Worm (Caenorhabditis elegans) whole organism, L1 larva: ENCODE results near the gene M05D6.3.

ENCODE experiments used
- aha-1 ChIP-seq: fragments of 150-350 bp; optimal IDR thresholded peaks from 2 replicates; lab custom pipeline; 2014; ENCODE audit warnings: missing biosample characterization, missing genetic modification characterization
- alr-1 ChIP-seq: fragments of 200-800 bp; sonication (Bioruptor generic); optimal IDR thresholded peaks from 2 replicates; lab custom pipeline; 2018; ENCODE audit warnings: borderline replicate concordance, mild to moderate bottlenecking, missing genetic modification characterization, missing compliant biosample characterization
- aly-2 ChIP-seq: fragments of 150-350 bp; optimal IDR thresholded peaks from 2 replicates; lab custom pipeline; 2014; ENCODE audit warnings: missing biosample characterization, missing genetic modification characterization
- blmp-1 ChIP-seq: fragments of 150-350 bp; optimal IDR thresholded peaks from 2 replicates; lab custom pipeline; 2014; ENCODE audit warnings: missing biosample characterization, missing genetic modification characterization
- dpl-1 ChIP-seq, 3 experiments: fragments of 150-350 bp in 2 of 3; sonication (generic microtip) in 1 of 3; optimal IDR thresholded peaks; 2 replicates each; lab custom pipeline; 2014 to 2017; ENCODE audit warnings: missing biosample characterization in 3 of 3, missing genetic modification characterization in 3 of 3, missing genetic modification reagents in 3 of 3
- elt-2 ChIP-seq: sonication (generic microtip); optimal IDR thresholded peaks from 2 replicates; lab custom pipeline; 2016; ENCODE audit warnings: missing genetic modification characterization, mild to moderate bottlenecking, inconsistent platforms, missing compliant biosample characterization, missing genetic modification reagents
- mdl-1 ChIP-seq, 2 experiments: fragments of 150-350 bp; optimal IDR thresholded peaks; 2 replicates each; lab custom pipeline; 2014 to 2017; ENCODE audit warnings: missing biosample characterization in 2 of 2, missing genetic modification characterization in 2 of 2, inconsistent platforms in 1 of 2
- nhr-12 ChIP-seq: sonication (generic microtip); optimal IDR thresholded peaks from 2 replicates; lab custom pipeline; 2017; ENCODE audit warnings: missing biosample characterization, missing genetic modification characterization
- nhr-28 ChIP-seq: fragments of 150-350 bp; optimal IDR thresholded peaks from 2 replicates; lab custom pipeline; 2014; ENCODE audit warnings: missing biosample characterization, missing genetic modification characterization
- nhr-71 ChIP-seq: sonication (generic microtip); optimal IDR thresholded peaks from 2 replicates; lab custom pipeline; 2016; ENCODE audit warnings: mild to moderate bottlenecking, missing genetic modification characterization, moderate library complexity, missing compliant biosample characterization
- nhr-77 ChIP-seq: fragments of 150-350 bp; optimal IDR thresholded peaks from 2 replicates; lab custom pipeline; 2014; ENCODE audit warnings: missing biosample characterization, missing genetic modification characterization
- pag-3 ChIP-seq: sonication (generic microtip); optimal IDR thresholded peaks from 2 replicates; lab custom pipeline; 2017; ENCODE audit warnings: missing genetic modification characterization, mild to moderate bottlenecking, missing compliant biosample characterization, antibody characterized with exemption, borderline replicate concordance; ENCODE audit not compliant: insufficient read depth
- swsn-7 ChIP-seq: sonication (generic microtip); optimal IDR thresholded peaks from 2 replicates; lab custom pipeline; 2016; ENCODE audit warnings: missing genetic modification characterization, missing compliant biosample characterization

DNA sequence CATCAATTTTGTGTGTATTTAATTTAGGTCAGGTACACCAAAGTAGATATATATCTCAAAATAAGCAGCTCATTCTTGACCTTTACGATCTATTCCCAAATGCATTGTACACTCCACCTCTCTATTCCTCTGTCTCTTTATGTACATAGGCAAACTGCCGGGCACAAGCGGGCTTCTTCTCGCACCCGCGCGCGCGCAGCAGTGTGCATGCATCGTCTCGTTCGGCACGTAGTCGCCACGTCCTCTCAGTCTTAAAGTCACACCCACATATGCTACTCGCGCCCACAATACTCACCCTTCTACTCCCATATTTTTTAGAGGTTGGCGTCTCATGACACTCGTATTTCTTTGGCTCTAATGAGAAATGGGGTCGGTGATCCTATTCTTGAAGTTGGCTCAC, 24.1 kb upstream of the M05D6.3 start:
- no peak for TF ChIP-seq pag-3
- TF ChIP-seq nhr-71 (tag; lab: Kevin White, UChicago): no peak
- no peak for TF ChIP-seq aly-2 (tag; lab: Kevin White, UChicago)
- peak; percentile 31 for TF ChIP-seq aha-1
- TF ChIP-seq dpl-1 (GFP tag; optimal IDR thresholded peaks at IDR 0.05; lab: Kevin White, UChicago): no peak
- no peak for TF ChIP-seq alr-1 (tag; lab: Kevin White, UChicago)
- TF ChIP-seq nhr-12 (tag; lab: Kevin White, UChicago): no peak
- no peak for TF ChIP-seq elt-2 (tag; lab: Kevin White, UChicago)
- no peak for TF ChIP-seq swsn-7 (tag; lab: Kevin White, UChicago)
- TF ChIP-seq mdl-1 (tag; optimal IDR thresholded peaks at IDR 0.05; lab: Kevin White, UChicago): no peak
- TF ChIP-seq nhr-77: no peak
- no peak for TF ChIP-seq blmp-1
- TF ChIP-seq nhr-28 (tag; lab: Kevin White, UChicago): no peak
